Fruit fly (Drosophila melanogaster) whole organism, embryonic: ENCODE data around the gene CG3662.

Experiments
- Asciz ChIP-seq: fragments of 200-800 bp; sonication (Bioruptor generic); optimal IDR thresholded peaks from 2 replicates; lab custom pipeline; 2017; ENCODE audit warnings: missing biosample characterization, mild to moderate bottlenecking, missing genetic modification characterization, missing genetic modification reagents
- Atf3 ChIP-seq: fragments of 200-800 bp; sonication (Bioruptor generic); optimal IDR thresholded peaks from 3 replicates; lab custom pipeline; 2016; ENCODE audit warnings: missing biosample characterization, missing genetic modification characterization
- Awh ChIP-seq: fragments of 200-800 bp; sonication (Bioruptor generic); IDR thresholded peaks from 2 replicates; pipeline ENCODE4, ENCODE4 v1.3.6; 2022; ENCODE audit warnings: missing biosample characterization, missing genetic modification characterization
- CG10267 ChIP-seq: fragments of 200-800 bp; sonication (Bioruptor generic); optimal IDR thresholded peaks from 2 replicates; lab custom pipeline; 2018; ENCODE audit warnings: missing biosample characterization, mild to moderate bottlenecking, missing genetic modification characterization, moderate library complexity
- CG10979 ChIP-seq: fragments of 200-800 bp; sonication (Bioruptor generic); optimal IDR thresholded peaks from 2 replicates; lab custom pipeline; 2018; ENCODE audit warnings: missing biosample characterization, mild to moderate bottlenecking, missing genetic modification characterization, moderate library complexity
- CG11398 ChIP-seq: fragments of 200-800 bp; sonication (Bioruptor generic); optimal IDR thresholded peaks from 2 replicates; lab custom pipeline; 2016; ENCODE audit warnings: missing biosample characterization, missing genetic modification characterization
- CG11695 ChIP-seq: fragments of 200-800 bp; sonication (Bioruptor generic); IDR thresholded peaks from 3 replicates; pipeline ENCODE4 v1.3.6; 2022; ENCODE audit warnings: missing biosample characterization, missing genetic modification characterization
- CG2875 ChIP-seq: fragments of 200-800 bp; sonication (Bioruptor generic); optimal IDR thresholded peaks from 2 replicates; lab custom pipeline; 2017; ENCODE audit warnings: missing biosample characterization, mild to moderate bottlenecking, missing genetic modification characterization, missing genetic modification reagents
- CG31441 ChIP-seq: fragments of 200-800 bp; sonication (Bioruptor generic); IDR thresholded peaks from 2 replicates; pipeline ENCODE4 v1.3.6; 2022; ENCODE audit warnings: missing biosample characterization, missing genetic modification characterization
- CG33213 ChIP-seq: fragments of 200-800 bp; sonication (Bioruptor generic); optimal IDR thresholded peaks from 3 replicates; lab custom pipeline; 2016; ENCODE audit warnings: missing biosample characterization, missing genetic modification characterization
- CG4328 ChIP-seq: fragments of 200-800 bp; sonication (Bioruptor generic); optimal IDR thresholded peaks from 3 replicates; lab custom pipeline; 2017; ENCODE audit warnings: missing biosample characterization, missing genetic modification reagents, missing genetic modification characterization
- CG4360 ChIP-seq: fragments of 200-800 bp; sonication (Bioruptor generic); IDR thresholded peaks from 2 replicates; pipeline ENCODE4 v1.3.6; 2022; ENCODE audit warnings: missing biosample characterization, missing genetic modification characterization
- CG6254 ChIP-seq: fragments of 200-800 bp; sonication (Bioruptor generic); optimal IDR thresholded peaks from 3 replicates; lab custom pipeline; 2017; ENCODE audit warnings: mild to moderate bottlenecking, missing biosample characterization, missing genetic modification reagents, missing genetic modification characterization
- CG6791 ChIP-seq: fragments of 200-800 bp; sonication (Bioruptor generic); IDR thresholded peaks from 3 replicates; pipeline ENCODE4 v1.3.6; 2022; ENCODE audit warnings: missing biosample characterization, missing genetic modification characterization; ENCODE audit not compliant: partially characterized antibody
- CG9437 ChIP-seq: fragments of 200-800 bp; sonication (Bioruptor generic); optimal IDR thresholded peaks from 2 replicates; lab custom pipeline; 2018; ENCODE audit warnings: missing biosample characterization, mild to moderate bottlenecking, missing genetic modification characterization
- Dll ChIP-seq: fragments of 200-800 bp; sonication (Bioruptor generic); IDR thresholded peaks from 4 replicates; pipeline ENCODE4 v1.3.6; 2022; ENCODE audit warnings: missing biosample characterization, missing genetic modification characterization; ENCODE audit not compliant: partially characterized antibody
- Dref ChIP-seq: fragments of 200-800 bp; sonication (Bioruptor generic); IDR thresholded peaks from 2 replicates; pipeline ENCODE4 v1.3.6; 2022; ENCODE audit warnings: missing biosample characterization, missing genetic modification characterization
- E2f1 ChIP-seq: fragments of 200-800 bp; sonication (Bioruptor generic); IDR thresholded peaks from 2 replicates; pipeline ENCODE4 v1.3.6; 2022; ENCODE audit warnings: missing biosample characterization, missing genetic modification characterization
- HHEX ChIP-seq: fragments of 200-800 bp; sonication (Bioruptor generic); optimal IDR thresholded peaks from 3 replicates; lab custom pipeline; 2017; ENCODE audit warnings: missing biosample characterization, mild to moderate bottlenecking, missing genetic modification characterization, missing genetic modification reagents
- Hmr ChIP-seq: fragments of 200-800 bp; sonication (Bioruptor generic); optimal IDR thresholded peaks from 3 replicates; lab custom pipeline; 2017; ENCODE audit warnings: mild to moderate bottlenecking, missing biosample characterization, missing genetic modification reagents, missing genetic modification characterization
- MBD-R2 ChIP-seq: fragments of 200-800 bp; sonication (Bioruptor generic); IDR thresholded peaks from 2 replicates; pipeline ENCODE4 v1.3.6; 2022; ENCODE audit warnings: missing biosample characterization, missing genetic modification characterization
- MTF-1 ChIP-seq: fragments of 200-800 bp; sonication (Bioruptor generic); optimal IDR thresholded peaks from 2 replicates; lab custom pipeline; 2018; ENCODE audit warnings: missing biosample characterization, mild to moderate bottlenecking, missing genetic modification characterization, borderline replicate concordance
- Oaz ChIP-seq: fragments of 200-800 bp; sonication (Bioruptor generic); IDR thresholded peaks from 2 replicates; pipeline ENCODE4 v1.3.6; 2022; ENCODE audit warnings: missing biosample characterization, missing genetic modification characterization
- PHDP ChIP-seq: fragments of 200-800 bp; sonication (Bioruptor generic); optimal IDR thresholded peaks from 3 replicates; lab custom pipeline; 2018; ENCODE audit warnings: missing biosample characterization, mild to moderate bottlenecking, missing genetic modification characterization, moderate library complexity
- Rfx ChIP-seq: fragments of 200-800 bp; sonication (Bioruptor generic); IDR thresholded peaks from 2 replicates; pipeline ENCODE4 v1.3.6; 2022; ENCODE audit warnings: missing biosample characterization, missing genetic modification characterization
- Taf1 ChIP-seq: fragments of 200-800 bp; sonication (Bioruptor generic); IDR thresholded peaks from 2 replicates; pipeline ENCODE4 v1.3.6; 2022; ENCODE audit warnings: missing biosample characterization, missing genetic modification characterization
- Tbp ChIP-seq: fragments of >200 bp; optimal IDR thresholded peaks from 2 replicates; lab custom pipeline; 2018; ENCODE audit warnings: missing biosample characterization, missing genetic modification characterization
- Usf ChIP-seq: fragments of 200-800 bp; sonication (Bioruptor generic); optimal IDR thresholded peaks from 2 replicates; lab custom pipeline; 2017; ENCODE audit warnings: missing genotype, missing biosample characterization, missing genetic modification characterization
- abd-A ChIP-seq: fragments of 200-800 bp; sonication (Bioruptor generic); optimal IDR thresholded peaks from 3 replicates; lab custom pipeline; 2019; ENCODE audit warnings: missing biosample characterization, mild to moderate bottlenecking, missing genetic modification characterization, moderate library complexity
- br ChIP-seq: fragments of >200 bp; optimal IDR thresholded peaks from 2 replicates; lab custom pipeline; 2017
- caup ChIP-seq: fragments of 200-800 bp; sonication (Bioruptor generic); optimal IDR thresholded peaks from 3 replicates; lab custom pipeline; 2017; ENCODE audit warnings: missing biosample characterization, mild to moderate bottlenecking, missing genetic modification characterization, moderate library complexity; ENCODE audit not compliant: severe bottlenecking
- chm ChIP-seq: fragments of 200-800 bp; sonication (Bioruptor generic); IDR thresholded peaks from 2 replicates; pipeline ENCODE4 v1.3.6; 2022; ENCODE audit warnings: missing biosample characterization, missing genetic modification characterization
- crol ChIP-seq: fragments of 200-800 bp; sonication (Bioruptor generic); IDR thresholded peaks from 2 replicates; pipeline ENCODE4 v1.3.6; 2022; ENCODE audit warnings: missing biosample characterization, missing genetic modification characterization
- dysf ChIP-seq: fragments of 200-800 bp; sonication (Bioruptor generic); IDR thresholded peaks from 3 replicates; pipeline ENCODE4 v1.3.6; 2022; ENCODE audit warnings: missing biosample characterization, missing genetic modification characterization
- ewg ChIP-seq: fragments of 200-800 bp; sonication (Bioruptor generic); optimal IDR thresholded peaks from 3 replicates; lab custom pipeline; 2017; ENCODE audit warnings: mild to moderate bottlenecking, missing biosample characterization, missing genetic modification reagents, missing genetic modification characterization
- fru ChIP-seq: fragments of >200 bp; optimal IDR thresholded peaks from 2 replicates; lab custom pipeline; 2017
- gce ChIP-seq: fragments of 200-800 bp; sonication (Bioruptor generic); IDR thresholded peaks from 3 replicates; pipeline ENCODE4 v1.3.6; 2022; ENCODE audit warnings: missing biosample characterization, missing genetic modification characterization
- lmd ChIP-seq: fragments of 200-800 bp; sonication (Bioruptor generic); IDR thresholded peaks from 2 replicates; pipeline ENCODE4 v1.3.6; 2022; ENCODE audit warnings: missing biosample characterization, missing genetic modification characterization
- mld ChIP-seq: fragments of 200-800 bp; sonication (Bioruptor generic); IDR thresholded peaks from 3 replicates; pipeline ENCODE4 v1.3.6; 2022; ENCODE audit warnings: missing biosample characterization, missing genetic modification characterization; ENCODE audit not compliant: partially characterized antibody
- odd ChIP-seq: fragments of 200-800 bp; sonication (Bioruptor generic); optimal IDR thresholded peaks from 2 replicates; lab custom pipeline; 2017; ENCODE audit warnings: missing biosample characterization, mild to moderate bottlenecking, missing genetic modification characterization
- otp ChIP-seq: fragments of 200-800 bp; sonication (Bioruptor generic); IDR thresholded peaks from 3 replicates; pipeline ENCODE4, ENCODE4 v1.3.6; 2022; ENCODE audit warnings: missing biosample characterization, missing genetic modification characterization
- run ChIP-seq: fragments of 200-800 bp; sonication (Bioruptor generic); optimal IDR thresholded peaks from 3 replicates; lab custom pipeline; 2018; ENCODE audit warnings: missing biosample characterization, mild to moderate bottlenecking, missing genetic modification characterization
- sima ChIP-seq: fragments of 200-800 bp; sonication (Bioruptor generic); optimal IDR thresholded peaks from 2 replicates; lab custom pipeline; 2016; ENCODE audit warnings: missing biosample characterization, missing genetic modification characterization
- so ChIP-seq: fragments of 200-800 bp; sonication (Bioruptor generic); IDR thresholded peaks from 3 replicates; pipeline ENCODE4 v1.3.6; 2022; ENCODE audit warnings: missing biosample characterization, missing genetic modification characterization
- sob ChIP-seq: fragments of 200-800 bp; sonication (Bioruptor generic); IDR thresholded peaks from 2 replicates; pipeline ENCODE4 v1.3.6; 2022; ENCODE audit warnings: missing biosample characterization, missing genetic modification characterization
- stc ChIP-seq: fragments of 200-800 bp; sonication (Bioruptor generic); IDR thresholded peaks from 2 replicates; pipeline ENCODE4 v1.3.6; 2022; ENCODE audit warnings: missing biosample characterization, missing genetic modification characterization
- tin ChIP-seq: fragments of 200-800 bp; sonication (Bioruptor generic); optimal IDR thresholded peaks from 3 replicates; lab custom pipeline; 2016; ENCODE audit warnings: missing biosample characterization, missing genetic modification characterization
- ttk ChIP-seq: fragments of 200-800 bp; sonication (Bioruptor generic); IDR thresholded peaks from 2 replicates; pipeline ENCODE4 v2.1.2; 2022; ENCODE audit warnings: missing biosample characterization, missing genetic modification characterization
- twi ChIP-seq: fragments of 200-800 bp; optimal IDR thresholded peaks from 2 replicates; lab custom pipeline; 2019; ENCODE audit warnings: missing biosample characterization, mild to moderate bottlenecking, missing genetic modification characterization, moderate library complexity
- unpg ChIP-seq: fragments of 200-800 bp; sonication (Bioruptor generic); optimal IDR thresholded peaks from 3 replicates; lab custom pipeline; 2018; ENCODE audit warnings: missing biosample characterization, mild to moderate bottlenecking, missing genetic modification characterization, moderate library complexity
- zfh1 ChIP-seq: fragments of 200-800 bp; sonication (Bioruptor generic); IDR thresholded peaks from 3 replicates; pipeline ENCODE4 v1.3.6; 2022; ENCODE audit warnings: missing biosample characterization, missing genetic modification characterization

The CG3662 gene

DNA sequence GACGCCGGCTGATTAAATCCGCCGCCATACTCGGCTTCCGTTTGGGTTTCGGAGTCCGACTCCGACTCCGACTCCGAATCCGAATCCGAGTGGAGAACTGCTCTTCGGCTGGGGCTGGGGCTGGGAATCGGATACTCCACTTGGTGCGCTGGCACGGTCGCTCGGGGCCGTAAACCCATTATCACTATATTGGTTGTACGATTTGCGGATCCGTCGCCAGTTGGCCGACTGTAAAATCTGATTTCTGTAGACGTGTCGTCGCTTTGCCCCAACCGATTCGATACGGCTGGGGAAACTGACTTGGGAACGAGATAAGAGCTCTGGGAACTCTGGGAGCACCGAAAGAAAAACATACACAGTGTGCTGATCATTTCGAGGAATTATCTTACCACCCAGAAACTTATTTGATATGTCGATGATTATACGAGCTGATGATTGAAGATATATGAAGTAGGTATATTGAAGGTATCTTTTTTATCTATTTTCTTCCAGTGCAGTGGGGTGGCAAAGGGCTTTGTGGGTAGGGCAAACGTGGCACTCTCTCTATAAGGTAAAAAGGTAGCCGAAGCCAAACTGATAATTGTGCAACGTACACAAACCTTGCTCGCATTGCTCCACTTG, 36.9 kb downstream of the CG3662 start (continued):
- TF ChIP-seq CG11398 (GFP tag; lab: Kevin White, UChicago) = peak; percentile 9
- no peak for TF ChIP-seq br (lab: Kevin White, UChicago)
- TF ChIP-seq Hmr (GFP tag; lab: Kevin White, UChicago) = peak; percentile 56
- TF ChIP-seq sob (GFP tag; lab: Robert Waterston, UW) = no peak
- TF ChIP-seq sima (GFP tag; lab: Kevin White, UChicago) = no peak
- no peak for TF ChIP-seq mld
- TF ChIP-seq gce (GFP tag; lab: Robert Waterston, UW) = no peak
- TF ChIP-seq CG33213 (GFP tag; lab: Kevin White, UChicago) = peak; percentile 4
- TF ChIP-seq zfh1 (GFP tag; lab: Robert Waterston, UW) = peak; percentile 56; the same call in 1 of the 3 replicates
- TF ChIP-seq twi (tag; lab: Kevin White, UChicago) = peak; percentile 20
- no peak for TF ChIP-seq abd-A (tag; lab: Kevin White, UChicago)
- no peak for TF ChIP-seq Taf1
- no peak for TF ChIP-seq Dll
- peak; percentile 59 for TF ChIP-seq ttk
- TF ChIP-seq ewg (GFP tag; lab: Kevin White, UChicago) = peak; percentile 51
- TF ChIP-seq run (tag; lab: Kevin White, UChicago) = no peak
- peak; percentile 30 for TF ChIP-seq HHEX
- no peak for TF ChIP-seq fru (lab: Kevin White, UChicago)
- peak; percentile 48 for TF ChIP-seq Atf3 (GFP tag; lab: Kevin White, UChicago)
- TF ChIP-seq odd (GFP tag; lab: Kevin White, UChicago) = peak; percentile 46
- TF ChIP-seq Dref (GFP tag; lab: Robert Waterston, UW) = no peak
- TF ChIP-seq crol (GFP tag; lab: Robert Waterston, UW) = no peak
- peak; percentile 58 for TF ChIP-seq CG10979 (tag; lab: Kevin White, UChicago)
- TF ChIP-seq CG9437 = peak; percentile 9
- TF ChIP-seq tin (GFP tag; lab: Kevin White, UChicago) = peak; percentile 23
- no peak for TF ChIP-seq CG4360
- TF ChIP-seq MBD-R2 (GFP tag; lab: Robert Waterston, UW) = no peak
- peak; percentile 55 for TF ChIP-seq unpg (GFP tag; lab: Kevin White, UChicago)
- TF ChIP-seq otp (GFP tag; lab: Robert Waterston, UW) = peak; percentile 73
- TF ChIP-seq Rfx (GFP tag; lab: Robert Waterston, UW) = peak; percentile 51
- peak; percentile 45 for TF ChIP-seq Asciz
- TF ChIP-seq lmd = peak; percentile 44
- peak; percentile 38; the same call in 1 of the 2 replicates for TF ChIP-seq CG31441 (GFP tag; lab: Robert Waterston, UW)
- no peak for TF ChIP-seq CG6791 (GFP tag; lab: Robert Waterston, UW)
- TF ChIP-seq CG11695 (GFP tag; lab: Robert Waterston, UW) = peak; percentile 68; the same call in 2 of the 3 replicates
- peak; percentile 37 for TF ChIP-seq caup (GFP tag; lab: Kevin White, UChicago)
- no peak for TF ChIP-seq Tbp (GFP tag; lab: Kevin White, UChicago)
- TF ChIP-seq dysf (GFP tag; lab: Robert Waterston, UW) = peak; percentile 71
- no peak for TF ChIP-seq chm (GFP tag; lab: Robert Waterston, UW)
- TF ChIP-seq MTF-1 (GFP tag; lab: Kevin White, UChicago) = no peak
- peak; percentile 64 for TF ChIP-seq E2f1 (GFP tag; lab: Robert Waterston, UW)
- TF ChIP-seq CG6254 (GFP tag; lab: Kevin White, UChicago) = no peak
- no peak for TF ChIP-seq Usf
- TF ChIP-seq Awh (GFP tag; lab: Robert Waterston, UW) = 0 out of 2 replicates have a peak, but pooled peaks have one; percentile 32
- TF ChIP-seq CG2875 (GFP tag; lab: Kevin White, UChicago) = peak; percentile 25
- peak; percentile 63 for TF ChIP-seq PHDP (tag; lab: Kevin White, UChicago)
- peak; percentile 42; the same call in 1 of the 2 replicates for TF ChIP-seq Oaz (GFP tag; lab: Robert Waterston, UW)
- TF ChIP-seq CG4328 = no peak
- TF ChIP-seq stc = peak; percentile 52
- TF ChIP-seq so (GFP tag; lab: Robert Waterston, UW) = 0 out of 3 replicates have a peak, but pooled peaks have one; percentile 50
- peak; percentile 41 for TF ChIP-seq CG10267 (tag; lab: Kevin White, UChicago)
